Fruit fly (Drosophila melanogaster): ENCODE measurements around the gene eEF1gamma.

Gene eEF1gamma

DNA sequence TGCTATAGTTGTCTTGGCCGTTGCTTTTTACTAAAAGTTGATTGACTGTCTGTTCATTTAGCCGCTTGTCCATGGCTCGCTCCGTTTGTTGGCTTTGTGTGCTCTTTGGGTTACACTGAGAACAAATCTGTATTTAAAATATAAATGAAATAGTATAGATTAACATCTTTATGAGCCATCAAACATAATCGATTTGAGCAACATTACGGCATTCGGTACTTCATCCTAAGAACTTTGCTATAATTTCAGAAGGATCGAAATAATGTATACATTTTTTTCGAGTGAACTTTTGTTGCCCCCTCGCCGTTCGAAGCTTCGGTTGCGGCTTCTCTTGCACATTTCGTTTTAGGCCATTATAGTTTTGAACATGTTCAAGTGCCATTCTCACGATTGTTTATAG, 12.0 kb upstream of the eEF1gamma start (continued):
- TF ChIP-seq gfzf (GFP tag; optimal IDR thresholded peaks at IDR 0.05) (no peak), CG7963 (GFP tag; IDR thresholded peaks at IDR 0.05; ENCODE audit: partially characterized antibody) (no peak), otp (GFP tag; IDR thresholded peaks at IDR 0.05) (peak; percentile 67; the same call in 1 of the 3 replicates), chinmo (GFP tag; IDR thresholded peaks at IDR 0.05; ENCODE audit: partially characterized antibody) (no peak), pho (GFP tag; optimal IDR thresholded peaks at IDR 0.05) (no peak), oc (tag; optimal IDR thresholded peaks at IDR 0.05) (peak; percentile 82), CG17829 (tag; optimal IDR thresholded peaks at IDR 0.05) (peak; percentile 75), Abd-B (GFP tag; optimal IDR thresholded peaks at IDR 0.05) (peak; percentile 50), CG4360 (GFP tag; IDR thresholded peaks at IDR 0.05) (no peak), Nf-YB (GFP tag; optimal IDR thresholded peaks at IDR 0.05) (peak; percentile 27), CG1529 (GFP tag; optimal IDR thresholded peaks at IDR 0.05) (peak; percentile 63), CG4854 (GFP tag; optimal IDR thresholded peaks at IDR 0.05) (peak; percentile 10), CG7556 (GFP tag; optimal IDR thresholded peaks at IDR 0.05) (peak; percentile 63), Fer3 (tag; optimal IDR thresholded peaks at IDR 0.05) (peak; percentile 56), CG1233 (GFP tag; optimal IDR thresholded peaks at IDR 0.05) (peak; percentile 54), Sry-δ (GFP tag; optimal IDR thresholded peaks at IDR 0.05) (no peak), ken (GFP tag; IDR thresholded peaks at IDR 0.05) (peak; percentile 56; the same call in 2 of the 3 replicates), kah (GFP tag; optimal IDR thresholded peaks at IDR 0.05) (peak; percentile 42), NfI (GFP tag; optimal IDR thresholded peaks at IDR 0.05) (peak; percentile 61), CG18619 (GFP tag; optimal IDR thresholded peaks at IDR 0.05) (peak; percentile 32), Eip74EF (GFP tag; optimal IDR thresholded peaks at IDR 0.05) (peak in 1 of 2 experiments; percentile 71), CG17912 (GFP tag; optimal IDR thresholded peaks at IDR 0.05) (no peak), ATbp (GFP tag; optimal IDR thresholded peaks at IDR 0.05) (peak; percentile 83), cg (GFP tag; optimal IDR thresholded peaks at IDR 0.05) (no peak), CG1602 (GFP tag; optimal IDR thresholded peaks at IDR 0.05) (peak; percentile 40), sens (GFP tag) (peak; percentile 94), CG14050 (GFP tag; IDR thresholded peaks at IDR 0.05) (peak; percentile 29; the same call in 1 of the 3 replicates), Aef1 (GFP tag; IDR thresholded peaks at IDR 0.05) (peak; percentile 35; the same call in 2 of the 3 replicates), Ptx1 (GFP tag; IDR thresholded peaks at IDR 0.05) (peak; percentile 78), CG15011 (GFP tag; optimal IDR thresholded peaks at IDR 0.05) (peak; percentile 40), Lpt (GFP tag; optimal IDR thresholded peaks at IDR 0.05) (no peak), Rfx (GFP tag; IDR thresholded peaks at IDR 0.05) (peak; percentile 25; the same call in 1 of the 2 replicates), h (optimal IDR thresholded peaks at IDR 0.05) (no peak), gcm2 (GFP tag; optimal IDR thresholded peaks at IDR 0.05) (no peak), CG3281 (GFP tag; optimal IDR thresholded peaks at IDR 0.05) (peak; percentile 27), CG10147 (GFP tag; optimal IDR thresholded peaks at IDR 0.05) (peak; percentile 45), luna (GFP tag; optimal IDR thresholded peaks at IDR 0.05) (no peak), p53 (GFP tag; optimal IDR thresholded peaks at IDR 0.05) (no peak), CG3726 (GFP tag; IDR thresholded peaks at IDR 0.05) (peak; percentile 53; the same call in 1 of the 3 replicates), az2 (GFP tag; optimal IDR thresholded peaks at IDR 0.05) (peak; percentile 54), repo (GFP tag; optimal IDR thresholded peaks at IDR 0.05) (no peak), fd96Cb (tag; optimal IDR thresholded peaks at IDR 0.05) (peak; percentile 82), ERR (GFP tag; optimal IDR thresholded peaks at IDR 0.05) (no peak), CG8290 (GFP tag; optimal IDR thresholded peaks at IDR 0.05) (no peak), CG8290 (tag; optimal IDR thresholded peaks at IDR 0.05) (peak in 1 of 2 experiments; percentile 40), Xbp1 (GFP tag; optimal IDR thresholded peaks at IDR 0.05) (peak; percentile 70), Med (GFP tag) (peak; percentile 88), org-1 (GFP tag; optimal IDR thresholded peaks at IDR 0.05) (peak; percentile 50), croc (GFP tag; conservative IDR thresholded peaks at IDR 0.05) (peak; percentile 51; the same call in 2 of the 3 replicates), CG16779 (GFP tag; IDR thresholded peaks at IDR 0.05) (no peak), HLH54F (GFP tag; optimal IDR thresholded peaks at IDR 0.05) (no peak), CG6683 (GFP tag; optimal IDR thresholded peaks at IDR 0.05) (peak; percentile 29)

Data from whole organism, embryonic.